Worm (Caenorhabditis elegans) whole organism, L1 larva: Measurements from ENCODE around the gene nfu-1.

Source experiments
- C34B4.2 ChIP-seq: sonication (generic microtip); optimal IDR thresholded peaks from 2 replicates; lab custom pipeline; 2017; ENCODE audit warnings: mild to moderate bottlenecking, missing genetic modification characterization, missing compliant biosample characterization
- blmp-1 ChIP-seq: fragments of 150-350 bp; optimal IDR thresholded peaks from 2 replicates; lab custom pipeline; 2014; ENCODE audit warnings: missing biosample characterization, missing genetic modification characterization
- ceh-90 ChIP-seq: sonication (generic microtip); optimal IDR thresholded peaks from 2 replicates; lab custom pipeline; 2016; ENCODE audit warnings: missing genetic modification characterization, missing compliant biosample characterization
- dpl-1 ChIP-seq, 3 experiments: fragments of 150-350 bp in 2 of 3; sonication (generic microtip) in 1 of 3; optimal IDR thresholded peaks; 2 replicates each; lab custom pipeline; 2014 to 2017; ENCODE audit warnings: missing biosample characterization in 3 of 3, missing genetic modification characterization in 3 of 3, missing genetic modification reagents in 3 of 3
- dsc-1 ChIP-seq: sonication (generic microtip); optimal IDR thresholded peaks from 2 replicates; lab custom pipeline; 2016; ENCODE audit warnings: mild to moderate bottlenecking, missing genetic modification characterization, missing compliant biosample characterization
- elt-2 ChIP-seq: sonication (generic microtip); optimal IDR thresholded peaks from 2 replicates; lab custom pipeline; 2016; ENCODE audit warnings: missing genetic modification characterization, mild to moderate bottlenecking, inconsistent platforms, missing compliant biosample characterization, missing genetic modification reagents
- fkh-10 ChIP-seq: sonication (generic microtip); optimal IDR thresholded peaks from 2 replicates; lab custom pipeline; 2017; ENCODE audit warnings: missing biosample characterization, missing genetic modification reagents, missing genetic modification characterization
- fkh-8 ChIP-seq: sonication (generic microtip); optimal IDR thresholded peaks from 2 replicates; lab custom pipeline; 2016; ENCODE audit warnings: mild to moderate bottlenecking, missing genetic modification characterization, missing compliant biosample characterization
- fos-1 ChIP-seq: fragments of 150-350 bp; optimal IDR thresholded peaks from 2 replicates; lab custom pipeline; 2014; ENCODE audit warnings: missing biosample characterization, missing genetic modification characterization
- grh-1 ChIP-seq: fragments of 200-800 bp; sonication (Bioruptor generic); IDR thresholded peaks from 2 replicates; pipeline ENCODE4 v1.3.6; 2022; ENCODE audit warnings: missing genetic modification reagents, missing genetic modification characterization, missing compliant biosample characterization
- hlh-17 ChIP-seq: fragments of 200-800 bp; sonication (Bioruptor generic); optimal IDR thresholded peaks from 2 replicates; lab custom pipeline; 2018; ENCODE audit warnings: missing genetic modification characterization, mild to moderate bottlenecking, missing compliant biosample characterization, moderate library complexity, borderline replicate concordance
- hlh-4 ChIP-seq: sonication (generic microtip); optimal IDR thresholded peaks from 2 replicates; lab custom pipeline; 2016; ENCODE audit warnings: mild to moderate bottlenecking, missing genetic modification characterization, missing compliant biosample characterization
- irx-1 ChIP-seq: sonication (generic microtip); optimal IDR thresholded peaks from 2 replicates; lab custom pipeline; 2016; ENCODE audit warnings: missing genetic modification characterization, missing compliant biosample characterization
- isw-1 ChIP-seq: fragments of 200-800 bp; sonication (Bioruptor generic); IDR thresholded peaks from 2 replicates; pipeline ENCODE4 v1.3.6; 2022; ENCODE audit warnings: missing genetic modification characterization, missing compliant biosample characterization
- jun-1 ChIP-seq: fragments of 150-350 bp; optimal IDR thresholded peaks from 2 replicates; lab custom pipeline; 2014; ENCODE audit warnings: missing biosample characterization, missing genetic modification reagents, missing genetic modification characterization
- lin-13 ChIP-seq: fragments of 150-350 bp; optimal IDR thresholded peaks from 2 replicates; lab custom pipeline; 2014; ENCODE audit warnings: missing biosample characterization, missing genetic modification reagents, missing genetic modification characterization
- lin-14 ChIP-seq: fragments of 200-800 bp; sonication (Bioruptor generic); optimal IDR thresholded peaks from 2 replicates; lab custom pipeline; 2018; ENCODE audit warnings: mild to moderate bottlenecking, missing genetic modification characterization, moderate library complexity, missing compliant biosample characterization
- lin-15B ChIP-seq: fragments of 150-350 bp; sonication (generic microtip); optimal IDR thresholded peaks from 3 replicates; lab custom pipeline; 2014; ENCODE audit warnings: missing biosample characterization, missing genetic modification characterization
- lin-39 ChIP-seq: fragments of 150-350 bp; optimal IDR thresholded peaks from 2 replicates; lab custom pipeline; 2014; ENCODE audit warnings: missing biosample characterization, missing genetic modification reagents, missing genetic modification characterization
- lsy-2 ChIP-seq, 2 experiments: fragments of 150-350 bp; optimal IDR thresholded peaks; 2 replicates each; lab custom pipeline; 2014; ENCODE audit warnings: missing biosample characterization in 2 of 2, missing genetic modification characterization in 2 of 2
- mab-9 ChIP-seq: fragments of 200-800 bp; sonication (Bioruptor generic); IDR thresholded peaks from 2 replicates; pipeline ENCODE4 v1.3.6; 2022; ENCODE audit warnings: missing genetic modification reagents, missing genetic modification characterization, missing compliant biosample characterization
- mdl-1 ChIP-seq, 2 experiments: fragments of 150-350 bp; optimal IDR thresholded peaks; 2 replicates each; lab custom pipeline; 2014 to 2017; ENCODE audit warnings: missing biosample characterization in 2 of 2, missing genetic modification characterization in 2 of 2, inconsistent platforms in 1 of 2
- mef-2 ChIP-seq: fragments of 150-350 bp; optimal IDR thresholded peaks from 2 replicates; lab custom pipeline; 2014; ENCODE audit warnings: missing biosample characterization, missing genetic modification characterization
- mep-1 ChIP-seq: fragments of 150-350 bp; optimal IDR thresholded peaks from 2 replicates; lab custom pipeline; 2014; ENCODE audit warnings: missing biosample characterization, missing genetic modification characterization
- nhr-11 ChIP-seq: fragments of 150-350 bp; optimal IDR thresholded peaks from 2 replicates; lab custom pipeline; 2014; ENCODE audit warnings: missing biosample characterization, missing genetic modification characterization
- nhr-12 ChIP-seq: sonication (generic microtip); optimal IDR thresholded peaks from 2 replicates; lab custom pipeline; 2017; ENCODE audit warnings: missing biosample characterization, missing genetic modification characterization
- nhr-19 ChIP-seq: fragments of 200-800 bp; sonication (Bioruptor generic); conservative IDR thresholded peaks from 2 replicates; pipeline ENCODE4 v1.3.6; 2022; ENCODE audit warnings: missing genetic modification characterization, missing compliant biosample characterization
- nhr-237 ChIP-seq: fragments of 150-350 bp; optimal IDR thresholded peaks from 2 replicates; lab custom pipeline; 2014; ENCODE audit warnings: missing biosample characterization, missing genetic modification characterization
- nhr-28 ChIP-seq: fragments of 150-350 bp; optimal IDR thresholded peaks from 2 replicates; lab custom pipeline; 2014; ENCODE audit warnings: missing biosample characterization, missing genetic modification characterization
- nhr-47 ChIP-seq: sonication (generic microtip); optimal IDR thresholded peaks from 2 replicates; lab custom pipeline; 2016; ENCODE audit warnings: mild to moderate bottlenecking, missing genetic modification characterization, moderate library complexity, missing compliant biosample characterization
- nhr-71 ChIP-seq: sonication (generic microtip); optimal IDR thresholded peaks from 2 replicates; lab custom pipeline; 2016; ENCODE audit warnings: mild to moderate bottlenecking, missing genetic modification characterization, moderate library complexity, missing compliant biosample characterization
- nhr-76 ChIP-seq: sonication (generic microtip); optimal IDR thresholded peaks from 2 replicates; lab custom pipeline; 2017; ENCODE audit warnings: missing biosample characterization, missing genetic modification characterization
- nhr-77 ChIP-seq: fragments of 150-350 bp; optimal IDR thresholded peaks from 2 replicates; lab custom pipeline; 2014; ENCODE audit warnings: missing biosample characterization, missing genetic modification characterization
- nhr-84 ChIP-seq: sonication (generic microtip); optimal IDR thresholded peaks from 2 replicates; lab custom pipeline; 2017; ENCODE audit warnings: missing biosample characterization, missing genetic modification characterization
- nhr-85 ChIP-seq: sonication (generic microtip); peaks from one replicate; lab custom pipeline; 2016; ENCODE audit warnings: missing genetic modification characterization, inconsistent platforms, missing compliant biosample characterization
- nhr-90 ChIP-seq: sonication (generic microtip); optimal IDR thresholded peaks from 2 replicates; lab custom pipeline; 2016; ENCODE audit warnings: mild to moderate bottlenecking, missing genetic modification characterization, missing compliant biosample characterization; ENCODE audit not compliant: poor library complexity
- pag-3 ChIP-seq: sonication (generic microtip); optimal IDR thresholded peaks from 2 replicates; lab custom pipeline; 2017; ENCODE audit warnings: missing genetic modification characterization, mild to moderate bottlenecking, missing compliant biosample characterization, antibody characterized with exemption, borderline replicate concordance; ENCODE audit not compliant: insufficient read depth
- pax-3 ChIP-seq: fragments of 200-800 bp; sonication (Bioruptor generic); optimal IDR thresholded peaks from 2 replicates; lab custom pipeline; 2018; ENCODE audit warnings: mild to moderate bottlenecking, missing genetic modification characterization, moderate library complexity, missing compliant biosample characterization
- skn-1 ChIP-seq: fragments of 150-350 bp; optimal IDR thresholded peaks from 2 replicates; lab custom pipeline; 2014; ENCODE audit warnings: missing biosample characterization, missing genetic modification characterization
- snpc-4 ChIP-seq: fragments of 150-350 bp; optimal IDR thresholded peaks from 2 replicates; lab custom pipeline; 2014; ENCODE audit warnings: missing biosample characterization, missing genetic modification characterization
- snu-23 ChIP-seq: sonication (generic microtip); optimal IDR thresholded peaks from 2 replicates; lab custom pipeline; 2016; ENCODE audit warnings: missing genetic modification characterization, missing compliant biosample characterization
- sox-4 ChIP-seq: sonication (generic microtip); optimal IDR thresholded peaks from 2 replicates; lab custom pipeline; 2016; ENCODE audit warnings: missing genetic modification characterization, missing compliant biosample characterization
- sup-37 ChIP-seq: fragments of 200-800 bp; sonication (Bioruptor generic); optimal IDR thresholded peaks from 2 replicates; lab custom pipeline; 2018; ENCODE audit warnings: mild to moderate bottlenecking, missing genetic modification characterization, missing compliant biosample characterization
- swsn-7 ChIP-seq: sonication (generic microtip); optimal IDR thresholded peaks from 2 replicates; lab custom pipeline; 2016; ENCODE audit warnings: missing genetic modification characterization, missing compliant biosample characterization
- tbx-2 ChIP-seq: sonication (generic microtip); optimal IDR thresholded peaks from 2 replicates; lab custom pipeline; 2016; ENCODE audit warnings: missing genetic modification characterization, missing compliant biosample characterization
- tlp-1 ChIP-seq: fragments of 150-350 bp; optimal IDR thresholded peaks from 2 replicates; lab custom pipeline; 2014; ENCODE audit warnings: missing biosample characterization, missing genetic modification characterization
- unc-130 ChIP-seq: fragments of 150-350 bp; optimal IDR thresholded peaks from 2 replicates; lab custom pipeline; 2017; ENCODE audit warnings: missing biosample characterization, missing genetic modification characterization, inconsistent platforms
- unc-98 ChIP-seq: fragments of 200-800 bp; sonication (Bioruptor generic); IDR thresholded peaks from 2 replicates; pipeline ENCODE4 v1.3.6; 2022; ENCODE audit warnings: missing genetic modification characterization, missing compliant biosample characterization
- xbp-1 ChIP-seq: sonication (generic microtip); optimal IDR thresholded peaks from 2 replicates; lab custom pipeline; 2016; ENCODE audit warnings: missing genetic modification characterization, missing compliant biosample characterization
- zag-1 ChIP-seq: fragments of 150-350 bp; optimal IDR thresholded peaks from 2 replicates; lab custom pipeline; 2014; ENCODE audit warnings: missing biosample characterization, missing genetic modification characterization
- zip-4 ChIP-seq: fragments of 200-800 bp; sonication (Bioruptor generic); optimal IDR thresholded peaks from 2 replicates; lab custom pipeline; 2018; ENCODE audit warnings: mild to moderate bottlenecking, missing genetic modification characterization, moderate library complexity, missing compliant biosample characterization
- ztf-4 ChIP-seq: fragments of 150-350 bp; optimal IDR thresholded peaks from 2 replicates; lab custom pipeline; 2014; ENCODE audit warnings: missing biosample characterization, missing genetic modification characterization

nfu-1 gene

DNA sequence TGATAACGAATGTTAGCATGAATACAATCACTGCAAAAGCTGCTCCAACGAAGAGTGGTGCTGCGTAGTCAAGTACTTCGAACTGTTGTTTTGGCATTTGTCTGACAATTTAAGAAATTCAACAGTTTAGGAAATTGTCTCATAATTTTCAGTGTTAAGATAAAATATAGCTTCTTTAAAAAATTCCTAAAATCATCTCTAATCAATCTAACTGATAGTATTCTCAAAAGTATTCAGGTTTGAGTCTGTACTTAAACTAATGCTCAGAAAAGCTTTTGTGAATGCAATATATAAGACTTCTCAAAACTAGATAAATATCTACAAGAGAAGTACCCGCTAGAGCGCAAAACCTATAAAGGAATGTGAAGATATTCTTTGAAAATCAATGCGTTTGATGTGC is 7.6 kb downstream of the nfu-1 start, which contains the start of gene R10H10.4:
R10H10.4 (minus strand) TSS at position 101 of the 400 bp plus-strand sequence.
- no peak for TF ChIP-seq mef-2 (tag; lab: Kevin White, UChicago)
- TF ChIP-seq, all 84 proteins: peak for 0

DNA sequence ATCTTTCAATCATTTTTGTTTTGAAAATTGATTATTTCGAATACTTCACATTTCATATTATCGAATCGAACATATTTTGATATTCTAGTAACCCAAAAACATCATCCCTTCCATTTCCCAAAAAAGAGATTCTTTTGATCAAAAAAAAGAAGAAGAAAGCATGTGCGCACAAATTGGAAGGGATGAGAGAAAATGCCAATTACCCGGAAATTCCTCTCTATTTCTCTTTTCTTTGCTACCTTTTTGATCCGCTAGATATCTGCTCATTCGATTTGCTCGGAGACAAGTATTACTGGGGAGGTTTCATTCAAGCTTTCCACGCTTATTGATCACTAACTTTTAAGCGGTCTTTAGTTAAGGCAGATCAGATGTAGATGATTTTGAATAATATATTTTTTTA is 9.6 kb downstream of the nfu-1 start:
- TF ChIP-seq nhr-19 (GFP tag; lab: Robert Waterston, UW) (no peak), swsn-7 (tag; lab: Kevin White, UChicago) (no peak), C34B4.2 (tag; lab: Kevin White, UChicago) (no peak), nhr-85 (tag; lab: Kevin White, UChicago) (no peak), grh-1 (no peak), mdl-1 (tag; optimal IDR thresholded peaks at IDR 0.05; lab: Kevin White, UChicago) (no peak), zip-4 (no peak), unc-98 (no peak), jun-1 (no peak), sox-4 (tag; lab: Kevin White, UChicago) (no peak), fkh-8 (tag; lab: Kevin White, UChicago) (peak; percentile 44), nhr-47 (peak; percentile 14), tlp-1 (tag; lab: Kevin White, UChicago) (no peak), nhr-77 (tag; lab: Kevin White, UChicago) (no peak), zag-1 (tag; lab: Kevin White, UChicago) (no peak), lin-15B (tag; lab: Kevin White, UChicago) (no peak), nhr-28 (tag; lab: Kevin White, UChicago) (no peak), nhr-76 (tag; lab: Kevin White, UChicago) (no peak), lin-14 (GFP tag; lab: Kevin White, UChicago) (peak; percentile 77), isw-1 (no peak), lin-39 (tag; lab: Kevin White, UChicago) (no peak), pag-3 (tag; lab: Kevin White, UChicago) (no peak), mab-9 (GFP tag; lab: Robert Waterston, UW) (no peak), nhr-12 (tag; lab: Kevin White, UChicago) (no peak), lsy-2 (tag; optimal IDR thresholded peaks at IDR 0.05; lab: Kevin White, UChicago) (no peak), xbp-1 (tag; lab: Kevin White, UChicago) (no peak), hlh-17 (no peak), ceh-90 (tag; lab: Kevin White, UChicago) (no peak), irx-1 (tag; lab: Kevin White, UChicago) (no peak), ztf-4 (tag; lab: Kevin White, UChicago) (no peak), tbx-2 (tag; lab: Kevin White, UChicago) (peak; percentile 3), fkh-10 (GFP tag; lab: Kevin White, UChicago) (peak; percentile 63), lin-13 (GFP tag; lab: Kevin White, UChicago) (no peak), skn-1 (tag; lab: Kevin White, UChicago) (no peak), nhr-90 (no peak), elt-2 (no peak), mep-1 (tag; lab: Kevin White, UChicago) (no peak), sup-37 (no peak), blmp-1 (tag; lab: Kevin White, UChicago) (no peak), nhr-84 (tag; lab: Kevin White, UChicago) (no peak), snpc-4 (tag; lab: Kevin White, UChicago) (no peak), dpl-1 (GFP tag; optimal IDR thresholded peaks at IDR 0.05; lab: Kevin White, UChicago) (no peak), nhr-11 (tag; lab: Kevin White, UChicago) (no peak), nhr-71 (tag; lab: Kevin White, UChicago) (peak; percentile 24), fos-1 (tag; lab: Kevin White, UChicago) (no peak), dsc-1 (tag; lab: Kevin White, UChicago) (peak; percentile 54), pax-3 (tag; lab: Kevin White, UChicago) (no peak), snu-23 (GFP tag; lab: Kevin White, UChicago) (no peak), unc-130 (tag; lab: Kevin White, UChicago) (no peak), nhr-237 (tag; lab: Kevin White, UChicago) (no peak), mef-2 (tag; lab: Kevin White, UChicago) (no peak), hlh-4 (no peak)
